Worm (Caenorhabditis elegans) whole organism, L3 larva: ENCODE data around the gene cux-7.

ENCODE experiments used
- elt-1 ChIP-seq: fragments of 150-350 bp; optimal IDR thresholded peaks from 2 replicates; lab custom pipeline; 2014; ENCODE audit warnings: missing biosample characterization, missing genetic modification characterization
- fos-1 ChIP-seq: fragments of 150-350 bp; optimal IDR thresholded peaks from 2 replicates; lab custom pipeline; 2014; ENCODE audit warnings: missing biosample characterization, missing genetic modification characterization
- mdl-1 ChIP-seq: fragments of 150-350 bp; optimal IDR thresholded peaks from 2 replicates; lab custom pipeline; 2014; ENCODE audit warnings: missing biosample characterization, missing genetic modification characterization
- nhr-12 ChIP-seq: fragments of 150-350 bp; optimal IDR thresholded peaks from 2 replicates; lab custom pipeline; 2014; ENCODE audit warnings: missing biosample characterization, missing genetic modification characterization
- nhr-25 ChIP-seq: sonication (generic microtip); optimal IDR thresholded peaks from 2 replicates; lab custom pipeline; 2017; ENCODE audit warnings: missing biosample characterization, missing genetic modification characterization
- nhr-76 ChIP-seq: fragments of 150-350 bp; sonication (generic microtip); optimal IDR thresholded peaks from 5 replicates; lab custom pipeline; 2014; ENCODE audit warnings: missing biosample characterization, missing genetic modification characterization
- pha-4 ChIP-seq: fragments of 150-350 bp; optimal IDR thresholded peaks from 2 replicates; lab custom pipeline; 2014; ENCODE audit warnings: missing biosample characterization, missing genetic modification reagents, missing genetic modification characterization
- skn-1 ChIP-seq: fragments of 150-350 bp; optimal IDR thresholded peaks from 2 replicates; lab custom pipeline; 2014; ENCODE audit warnings: missing biosample characterization, missing genetic modification characterization
- ztf-4 ChIP-seq: fragments of 150-350 bp; optimal IDR thresholded peaks from 2 replicates; lab custom pipeline; 2014; ENCODE audit warnings: missing biosample characterization, missing genetic modification characterization

ce11 chrIII:7555360-7555759 lies 34.7 kb upstream of the cux-7 start, which contains the start of gene ceh-13:
- TF ChIP-seq nhr-12 (tag; lab: Kevin White, UChicago) (no peak), fos-1 (tag; lab: Kevin White, UChicago) (no peak), skn-1 (tag; lab: Kevin White, UChicago) (no peak), pha-4 (no peak), nhr-76 (tag; lab: Kevin White, UChicago) (no peak), mdl-1 (tag; lab: Kevin White, UChicago) (no peak), ztf-4 (tag; lab: Kevin White, UChicago) (no peak), nhr-25 (tag; lab: Kevin White, UChicago) (no peak), elt-1 (tag; lab: Kevin White, UChicago) (no peak)
